Fruit fly (Drosophila melanogaster) whole organism, embryonic: ENCODE results near the gene CG31792.

Experiments used
- Abd-B ChIP-seq: fragments of 200-800 bp; sonication (Bioruptor generic); optimal IDR thresholded peaks from 2 replicates; lab custom pipeline; 2018; ENCODE audit warnings: missing biosample characterization, mild to moderate bottlenecking, missing genetic modification characterization, moderate library complexity
- Ada2b ChIP-seq: fragments of 200-800 bp; sonication (Bioruptor generic); IDR thresholded peaks from 2 replicates; pipeline ENCODE4 v1.3.6; 2022; ENCODE audit warnings: missing biosample characterization, missing genetic modification characterization
- Blimp-1 ChIP-seq: fragments of 200-800 bp; sonication (Bioruptor generic); optimal IDR thresholded peaks from 3 replicates; lab custom pipeline; 2018; ENCODE audit warnings: missing biosample characterization, missing genetic modification characterization, mild to moderate bottlenecking, moderate library complexity, missing genetic modification reagents
- CG11696 ChIP-seq: fragments of 200-800 bp; sonication (Bioruptor generic); IDR thresholded peaks from 2 replicates; pipeline ENCODE4 v1.3.6; 2022; ENCODE audit warnings: missing biosample characterization, missing genetic modification characterization
- CG13123 ChIP-seq: fragments of 200-800 bp; sonication (Bioruptor generic); optimal IDR thresholded peaks from 2 replicates; lab custom pipeline; 2016; ENCODE audit warnings: missing biosample characterization, missing genetic modification characterization
- CG17359 ChIP-seq: fragments of 200-800 bp; sonication (Bioruptor generic); optimal IDR thresholded peaks from 3 replicates; lab custom pipeline; 2018; ENCODE audit warnings: missing biosample characterization, mild to moderate bottlenecking, missing genetic modification characterization, moderate library complexity
- CG18262 ChIP-seq: fragments of 200-800 bp; optimal IDR thresholded peaks from 3 replicates; lab custom pipeline; 2019; ENCODE audit warnings: missing biosample characterization, mild to moderate bottlenecking, missing genetic modification characterization, moderate library complexity
- CG18599 ChIP-seq: fragments of 200-800 bp; sonication (Bioruptor generic); optimal IDR thresholded peaks from 3 replicates; lab custom pipeline; 2017; ENCODE audit warnings: missing biosample characterization, missing genetic modification characterization, mild to moderate bottlenecking, moderate library complexity, missing genetic modification reagents
- CG2712 ChIP-seq: fragments of 200-800 bp; optimal IDR thresholded peaks from 3 replicates; lab custom pipeline; 2019; ENCODE audit warnings: missing biosample characterization, mild to moderate bottlenecking, missing genetic modification characterization, moderate library complexity
- CG32767 ChIP-seq: fragments of 200-800 bp; sonication (Bioruptor generic); IDR thresholded peaks from 2 replicates; pipeline ENCODE4 v1.3.6; 2022; ENCODE audit warnings: missing biosample characterization, missing genetic modification characterization
- CG3838 ChIP-seq: fragments of 200-800 bp; sonication (Bioruptor generic); optimal IDR thresholded peaks from 3 replicates; lab custom pipeline; 2016; ENCODE audit warnings: missing biosample characterization, missing genetic modification characterization
- CG5180 ChIP-seq: fragments of 200-800 bp; sonication (Bioruptor generic); optimal IDR thresholded peaks from 3 replicates; lab custom pipeline; 2017; ENCODE audit warnings: missing biosample characterization, missing genetic modification characterization, mild to moderate bottlenecking, moderate library complexity, missing genetic modification reagents
- CG7987 ChIP-seq: fragments of 200-800 bp; sonication (Bioruptor generic); optimal IDR thresholded peaks from 2 replicates; lab custom pipeline; 2018; ENCODE audit warnings: missing biosample characterization, mild to moderate bottlenecking, missing genetic modification characterization, moderate library complexity
- CG9609 ChIP-seq: fragments of 200-800 bp; sonication (Bioruptor generic); optimal IDR thresholded peaks from 3 replicates; lab custom pipeline; 2016; ENCODE audit warnings: missing biosample characterization, missing genetic modification characterization
- Dbx ChIP-seq: fragments of 200-800 bp; sonication (Bioruptor generic); IDR thresholded peaks from 3 replicates; pipeline ENCODE4 v1.3.6; 2022; ENCODE audit warnings: missing biosample characterization, missing genetic modification characterization
- Doc2 ChIP-seq: fragments of 200-800 bp; sonication (Bioruptor generic); IDR thresholded peaks from 2 replicates; pipeline ENCODE4 v1.3.6; 2022; ENCODE audit warnings: missing biosample characterization, missing genetic modification characterization
- E2f2 ChIP-seq: fragments of 200-800 bp; sonication (Bioruptor generic); IDR thresholded peaks from 2 replicates; pipeline ENCODE4 v1.3.6; 2022; ENCODE audit warnings: missing biosample characterization, missing genetic modification characterization
- ERR ChIP-seq: fragments of 200-800 bp; sonication (Bioruptor generic); optimal IDR thresholded peaks from 2 replicates; lab custom pipeline; 2016; ENCODE audit warnings: missing biosample characterization, missing genetic modification characterization
- Ets65A ChIP-seq: fragments of 200-800 bp; sonication (Bioruptor generic); peaks from one replicate; lab custom pipeline; 2016; ENCODE audit warnings: missing biosample characterization, missing genetic modification characterization
- Hmr ChIP-seq: fragments of 200-800 bp; sonication (Bioruptor generic); optimal IDR thresholded peaks from 3 replicates; lab custom pipeline; 2017; ENCODE audit warnings: mild to moderate bottlenecking, missing biosample characterization, missing genetic modification reagents, missing genetic modification characterization
- Lim3 ChIP-seq: fragments of 200-800 bp; sonication (Bioruptor generic); IDR thresholded peaks from 2 replicates; pipeline ENCODE4 v1.3.6; 2022; ENCODE audit warnings: missing biosample characterization, missing genetic modification characterization
- MBD-R2 ChIP-seq: fragments of 200-800 bp; sonication (Bioruptor generic); IDR thresholded peaks from 2 replicates; pipeline ENCODE4 v1.3.6; 2022; ENCODE audit warnings: missing biosample characterization, missing genetic modification characterization
- Max ChIP-seq: fragments of 200-800 bp; sonication (Bioruptor generic); optimal IDR thresholded peaks from 2 replicates; lab custom pipeline; 2016; ENCODE audit warnings: missing biosample characterization, mild to moderate bottlenecking, missing genetic modification characterization
- Myb ChIP-seq: fragments of 200-800 bp; sonication (Bioruptor generic); optimal IDR thresholded peaks from 2 replicates; lab custom pipeline; 2016; ENCODE audit warnings: missing biosample characterization, missing genetic modification characterization
- NC2β ChIP-seq: fragments of 200-800 bp; sonication (Bioruptor generic); optimal IDR thresholded peaks from 2 replicates; lab custom pipeline; 2016; ENCODE audit warnings: missing biosample characterization, missing genetic modification characterization
- NfI ChIP-seq: fragments of 200-800 bp; sonication (Bioruptor generic); optimal IDR thresholded peaks from 3 replicates; lab custom pipeline; 2018; ENCODE audit warnings: missing biosample characterization, mild to moderate bottlenecking, missing genetic modification characterization, moderate library complexity
- Sin3A ChIP-seq: fragments of >200 bp; optimal IDR thresholded peaks from 2 replicates; lab custom pipeline; 2018
- Tbp ChIP-seq: fragments of >200 bp; optimal IDR thresholded peaks from 2 replicates; lab custom pipeline; 2018; ENCODE audit warnings: missing biosample characterization, missing genetic modification characterization
- Trl ChIP-seq, 3 experiments: fragments of >200 bp in 2 of 3; fragments of 200-800 bp in 1 of 3; sonication (Bioruptor generic) in 1 of 3; optimal IDR thresholded peaks; 2 replicates in 1 of 3; 3 replicates in 2 of 3; lab custom pipeline; 2016 to 2017; ENCODE audit warnings: missing biosample characterization in 1 of 3, missing genetic modification characterization in 1 of 3
- bowl ChIP-seq: fragments of 200-800 bp; sonication (Bioruptor generic); IDR thresholded peaks from 2 replicates; pipeline ENCODE4 v1.3.6; 2022; ENCODE audit warnings: missing biosample characterization, missing genetic modification characterization
- bsh ChIP-seq, 2 experiments: fragments of 200-800 bp; sonication (Bioruptor generic); optimal IDR thresholded peaks; 2 replicates each; lab custom pipeline; 2017 to 2018; ENCODE audit warnings: mild to moderate bottlenecking in 2 of 2, missing biosample characterization in 2 of 2, missing genetic modification characterization in 2 of 2, moderate library complexity in 1 of 2
- crc ChIP-seq: fragments of 200-800 bp; sonication (Bioruptor generic); optimal IDR thresholded peaks from 2 replicates; lab custom pipeline; 2016; ENCODE audit warnings: missing biosample characterization, missing genetic modification characterization
- dm ChIP-seq: fragments of 200-800 bp; sonication (Bioruptor generic); optimal IDR thresholded peaks from 3 replicates; lab custom pipeline; 2016; ENCODE audit warnings: missing biosample characterization, missing genetic modification characterization
- dmrt99B ChIP-seq: fragments of 200-800 bp; sonication (Bioruptor generic); optimal IDR thresholded peaks from 2 replicates; lab custom pipeline; 2018; ENCODE audit warnings: missing biosample characterization, mild to moderate bottlenecking, missing genetic modification characterization, moderate library complexity
- dysf ChIP-seq: fragments of 200-800 bp; sonication (Bioruptor generic); IDR thresholded peaks from 3 replicates; pipeline ENCODE4 v1.3.6; 2022; ENCODE audit warnings: missing biosample characterization, missing genetic modification characterization
- ftz-f1 ChIP-seq: fragments of 200-800 bp; sonication (Bioruptor generic); optimal IDR thresholded peaks from 2 replicates; lab custom pipeline; 2016; ENCODE audit warnings: missing biosample characterization, missing genetic modification characterization
- fu2 ChIP-seq: fragments of 200-800 bp; sonication (Bioruptor generic); optimal IDR thresholded peaks from 2 replicates; lab custom pipeline; 2016; ENCODE audit warnings: missing biosample characterization, missing genetic modification characterization
- gsb ChIP-seq: fragments of 200-800 bp; sonication (Bioruptor generic); IDR thresholded peaks from 2 replicates; pipeline ENCODE4 v1.3.6; 2022; ENCODE audit warnings: missing biosample characterization, missing genetic modification characterization
- gt ChIP-seq: fragments of 200-800 bp; sonication (Bioruptor generic); IDR thresholded peaks from 2 replicates; pipeline ENCODE4 v1.3.6; 2022; ENCODE audit warnings: missing biosample characterization, missing genetic modification characterization
- lola ChIP-seq, 3 experiments: fragments of >200 bp in 2 of 3; fragments of 200-800 bp in 1 of 3; sonication (Bioruptor generic) in 1 of 3; optimal IDR thresholded peaks; 2 replicates each; lab custom pipeline; 2017 to 2019; ENCODE audit warnings: missing biosample characterization in 3 of 3, missing genetic modification characterization in 3 of 3, mild to moderate bottlenecking in 1 of 3, moderate library complexity in 1 of 3
- nom ChIP-seq: fragments of 200-800 bp; sonication (Bioruptor generic); optimal IDR thresholded peaks from 2 replicates; lab custom pipeline; 2017; ENCODE audit warnings: missing biosample characterization, missing genetic modification characterization, mild to moderate bottlenecking, moderate library complexity, missing genetic modification reagents
- onecut ChIP-seq: fragments of 200-800 bp; sonication (Bioruptor generic); IDR thresholded peaks from 2 replicates; pipeline ENCODE4 v1.3.6; 2022; ENCODE audit warnings: missing biosample characterization, missing genetic modification characterization
- pita ChIP-seq: fragments of 200-800 bp; sonication (Bioruptor generic); optimal IDR thresholded peaks from 2 replicates; lab custom pipeline; 2017; ENCODE audit warnings: missing biosample characterization, mild to moderate bottlenecking, missing genetic modification characterization
- pzg ChIP-seq: fragments of 200-800 bp; sonication (Bioruptor generic); optimal IDR thresholded peaks from 3 replicates; lab custom pipeline; 2018; ENCODE audit warnings: missing biosample characterization, mild to moderate bottlenecking, missing genetic modification characterization, moderate library complexity
- ro ChIP-seq: fragments of 200-800 bp; sonication (Bioruptor generic); IDR thresholded peaks from 2 replicates; pipeline ENCODE4 v1.3.6; 2022; ENCODE audit warnings: missing biosample characterization, missing genetic modification characterization
- sens ChIP-seq: fragments of 200-800 bp; sonication (Bioruptor generic); peaks from one replicate; lab custom pipeline; 2016; ENCODE audit warnings: missing biosample characterization, missing genetic modification characterization
- slbo ChIP-seq: fragments of 200-800 bp; sonication (Bioruptor generic); IDR thresholded peaks from 2 replicates; pipeline ENCODE4 v1.3.6; 2022; ENCODE audit warnings: missing biosample characterization, missing genetic modification characterization
- so ChIP-seq: fragments of 200-800 bp; sonication (Bioruptor generic); IDR thresholded peaks from 3 replicates; pipeline ENCODE4 v1.3.6; 2022; ENCODE audit warnings: missing biosample characterization, missing genetic modification characterization
- sob ChIP-seq: fragments of 200-800 bp; sonication (Bioruptor generic); IDR thresholded peaks from 2 replicates; pipeline ENCODE4 v1.3.6; 2022; ENCODE audit warnings: missing biosample characterization, missing genetic modification characterization
- trem ChIP-seq: fragments of 200-800 bp; optimal IDR thresholded peaks from 3 replicates; lab custom pipeline; 2019; ENCODE audit warnings: missing biosample characterization, mild to moderate bottlenecking, missing genetic modification characterization, moderate library complexity
- unpg ChIP-seq: fragments of 200-800 bp; sonication (Bioruptor generic); optimal IDR thresholded peaks from 3 replicates; lab custom pipeline; 2018; ENCODE audit warnings: missing biosample characterization, mild to moderate bottlenecking, missing genetic modification characterization, moderate library complexity
- zfh1 ChIP-seq: fragments of 200-800 bp; sonication (Bioruptor generic); IDR thresholded peaks from 3 replicates; pipeline ENCODE4 v1.3.6; 2022; ENCODE audit warnings: missing biosample characterization, missing genetic modification characterization

CG31792 gene

DNA sequence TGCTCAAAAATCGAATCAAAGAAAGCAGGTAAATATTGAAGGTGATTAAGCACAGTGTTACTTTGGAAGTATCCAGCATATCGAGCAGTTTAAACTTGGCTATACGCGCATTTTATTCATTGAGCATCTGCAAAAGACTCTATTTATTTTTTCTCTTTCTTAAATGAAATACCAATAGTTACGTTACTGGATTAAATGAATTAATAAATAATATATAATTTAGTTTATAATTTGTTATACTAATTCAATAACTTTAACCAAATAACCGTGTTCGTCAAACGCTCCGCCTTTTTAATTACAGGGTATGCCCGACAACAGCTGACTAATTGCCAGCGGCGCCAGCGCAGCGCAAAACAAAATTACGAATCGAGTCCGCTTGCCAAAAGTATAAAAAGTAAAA is 30.4 kb upstream of the CG31792 start (continued):
- TF ChIP-seq pita (GFP tag; lab: Kevin White, UChicago) = no peak
- TF ChIP-seq lola (GFP tag; optimal IDR thresholded peaks at IDR 0.05; lab: Kevin White, UChicago) = no peak
- no peak for TF ChIP-seq CG7987 (GFP tag; lab: Kevin White, UChicago)
- TF ChIP-seq fu2 (GFP tag; lab: Kevin White, UChicago) = no peak
- TF ChIP-seq Doc2 (GFP tag; lab: Robert Waterston, UW) = no peak
- no peak for TF ChIP-seq Tbp
- TF ChIP-seq Ets65A (GFP tag; lab: Kevin White, UChicago) = no peak
- no peak for TF ChIP-seq Trl (optimal IDR thresholded peaks at IDR 0.05; lab: Kevin White, UChicago)
- TF ChIP-seq Trl (GFP tag; optimal IDR thresholded peaks at IDR 0.05; lab: Kevin White, UChicago) = no peak
- no peak for TF ChIP-seq crc
- no peak for TF ChIP-seq NC2β (GFP tag; lab: Kevin White, UChicago)
- TF ChIP-seq CG5180 (GFP tag; lab: Kevin White, UChicago) = no peak
- TF ChIP-seq bowl = no peak
- TF ChIP-seq Sin3A (lab: Kevin White, UChicago) = no peak
- TF ChIP-seq zfh1 (GFP tag; lab: Robert Waterston, UW) = no peak
- TF ChIP-seq dysf (GFP tag; lab: Robert Waterston, UW) = peak; percentile 64; the same call in 2 of the 3 replicates
- TF ChIP-seq dmrt99B (tag; lab: Kevin White, UChicago) = peak; percentile 48
- peak; percentile 86 for TF ChIP-seq CG18599
- no peak for TF ChIP-seq so (GFP tag; lab: Robert Waterston, UW)
- TF ChIP-seq dm (GFP tag; lab: Kevin White, UChicago) = no peak
- peak; percentile 29; the same call in 1 of the 2 replicates for TF ChIP-seq MBD-R2 (GFP tag; lab: Robert Waterston, UW)
- peak; percentile 26 for TF ChIP-seq unpg (GFP tag; lab: Kevin White, UChicago)
- TF ChIP-seq CG32767 (GFP tag; lab: Robert Waterston, UW) = no peak
- no peak for TF ChIP-seq CG18262 (tag; lab: Kevin White, UChicago)
- TF ChIP-seq NfI (GFP tag; lab: Kevin White, UChicago) = peak; percentile 37
- TF ChIP-seq gsb (GFP tag; lab: Robert Waterston, UW) = peak; percentile 23; the same call in 1 of the 2 replicates
- TF ChIP-seq CG9609 = no peak
- no peak for TF ChIP-seq onecut (GFP tag; lab: Robert Waterston, UW)
- TF ChIP-seq CG11696 (GFP tag; lab: Robert Waterston, UW) = peak; percentile 14; the same call in 1 of the 2 replicates
- TF ChIP-seq sob = peak; percentile 56
- no peak for TF ChIP-seq trem (tag; lab: Kevin White, UChicago)
- peak; percentile 57 for TF ChIP-seq CG2712
- TF ChIP-seq Blimp-1 (GFP tag; lab: Kevin White, UChicago) = peak; percentile 27
- TF ChIP-seq Myb (GFP tag; lab: Kevin White, UChicago) = no peak
- TF ChIP-seq nom (GFP tag; lab: Kevin White, UChicago) = no peak
- no peak for TF ChIP-seq gt (GFP tag; lab: Robert Waterston, UW)
- TF ChIP-seq bsh (GFP tag; optimal IDR thresholded peaks at IDR 0.05; lab: Kevin White, UChicago) = no peak
- no peak for TF ChIP-seq Lim3 (GFP tag; lab: Robert Waterston, UW)
- peak; percentile 36 for TF ChIP-seq CG17359
- TF ChIP-seq Hmr (GFP tag; lab: Kevin White, UChicago) = no peak
- TF ChIP-seq CG13123 (GFP tag; lab: Kevin White, UChicago) = no peak
- TF ChIP-seq Ada2b (GFP tag; lab: Robert Waterston, UW) = peak; percentile 40; the same call in 1 of the 2 replicates
- no peak for TF ChIP-seq Max
- TF ChIP-seq ftz-f1 = no peak
- TF ChIP-seq Dbx = peak; percentile 62; the same call in 1 of the 3 replicates
- peak; percentile 78 for TF ChIP-seq slbo (GFP tag; lab: Robert Waterston, UW)
- peak; percentile 33 for TF ChIP-seq Abd-B (GFP tag; lab: Kevin White, UChicago)
- no peak for TF ChIP-seq ERR
- TF ChIP-seq CG3838 = no peak
- TF ChIP-seq ro (GFP tag; lab: Robert Waterston, UW) = no peak
- TF ChIP-seq pzg (GFP tag; lab: Kevin White, UChicago) = no peak
- TF ChIP-seq sens (GFP tag; lab: Kevin White, UChicago) = no peak
- peak; percentile 33; the same call in 1 of the 2 replicates for TF ChIP-seq E2f2
